Worm (Caenorhabditis elegans): ENCODE results near the gene C27D6.3.
A peak's percentile ranks its signal among the peaks of the same experiment; 100 is the strongest.

C27D6.3 gene

ce11 chrII:5187934-5188333 lies 13.7 kb upstream of the C27D6.3 start:
- TF ChIP-seq tra-1 (GFP tag; IDR thresholded peaks at IDR 0.05) (no peak), nhr-41 (GFP tag; IDR thresholded peaks at IDR 0.05) (no peak), lin-38 (GFP tag; IDR thresholded peaks at IDR 0.05) (peak; percentile 81), snpc-4 (tag; optimal IDR thresholded peaks at IDR 0.05) (no peak), aha-1 (tag) (peak; percentile 37)

- no peak for TF ChIP-seq nhr-28 (tag; optimal IDR thresholded peaks at IDR 0.05)
- no peak for TF ChIP-seq nhr-237 (tag; optimal IDR thresholded peaks at IDR 0.05)
- no peak for TF ChIP-seq lsy-2 (tag; optimal IDR thresholded peaks at IDR 0.05)
- TF ChIP-seq egl-43 (GFP tag; IDR thresholded peaks at IDR 0.05), result no peak
- no peak for TF ChIP-seq ceh-82 (tag; optimal IDR thresholded peaks at IDR 0.05)
- TF ChIP-seq mes-2 (tag; optimal IDR thresholded peaks at IDR 0.05; ENCODE audit: poor library complexity, severe bottlenecking), result no peak
- TF ChIP-seq nhr-10 (tag; optimal IDR thresholded peaks at IDR 0.05), result no peak
- TF ChIP-seq rbr-2 (tag; optimal IDR thresholded peaks at IDR 0.05), result no peak
- no peak for TF ChIP-seq ceh-62 (tag; optimal IDR thresholded peaks at IDR 0.05)
Observed at ce11 chrII:5187469-5187868, 13.2 kb upstream of the C27D6.3 start, which contains the start of gene crh-2. TSS of gene crh-2 (minus strand) at chrII:5187569.

ce11 chrII:5186870-5187269 lies 12.6 kb upstream of the C27D6.3 start:
- TF ChIP-seq R02D3.7 (tag; optimal IDR thresholded peaks at IDR 0.05) (no peak), tag-97 (GFP tag; IDR thresholded peaks at IDR 0.05) (no peak), nhr-28 (tag; optimal IDR thresholded peaks at IDR 0.05) (no peak), gei-8 (GFP tag; optimal IDR thresholded peaks at IDR 0.05) (no peak), attf-4 (tag; optimal IDR thresholded peaks at IDR 0.05) (no peak), ceh-82 (tag; optimal IDR thresholded peaks at IDR 0.05) (no peak), unc-130 (GFP tag; optimal IDR thresholded peaks at IDR 0.05) (no peak), lsy-2 (tag; optimal IDR thresholded peaks at IDR 0.05) (no peak), daf-8 (GFP tag; IDR thresholded peaks at IDR 0.05) (no peak), set-16 (GFP tag; IDR thresholded peaks at IDR 0.05) (no peak), nhr-102 (tag; optimal IDR thresholded peaks at IDR 0.05) (no peak), aha-1 (tag) (peak; percentile 70), ceh-28 (tag; optimal IDR thresholded peaks at IDR 0.05) (no peak), php-3 (GFP tag; IDR thresholded peaks at IDR 0.05) (peak; percentile 73), lin-39 (tag; optimal IDR thresholded peaks at IDR 0.05) (no peak), sdz-12 (GFP tag; optimal IDR thresholded peaks at IDR 0.05) (no peak), Y5F2A.4 (GFP tag; optimal IDR thresholded peaks at IDR 0.05) (no peak), ctbp-1 (GFP tag; IDR thresholded peaks at IDR 0.05) (no peak), F49E8.2 (tag; optimal IDR thresholded peaks at IDR 0.05; ENCODE audit: borderline replicate concordance) (no peak), egl-27 (tag; optimal IDR thresholded peaks at IDR 0.05) (no peak), lin-13 (GFP tag; optimal IDR thresholded peaks at IDR 0.05) (no peak), jun-1 (tag; optimal IDR thresholded peaks at IDR 0.05) (no peak), nhr-237 (tag; optimal IDR thresholded peaks at IDR 0.05) (no peak), nhr-6 (tag; optimal IDR thresholded peaks at IDR 0.05) (no peak), nhr-41 (GFP tag; IDR thresholded peaks at IDR 0.05) (no peak), lin-15B (tag; optimal IDR thresholded peaks at IDR 0.05) (no peak), nhr-10 (tag; optimal IDR thresholded peaks at IDR 0.05) (no peak), ZK337.2 (GFP tag; IDR thresholded peaks at IDR 0.05) (no peak), ceh-62 (tag; optimal IDR thresholded peaks at IDR 0.05) (no peak), arid-1 (GFP tag; conservative IDR thresholded peaks at IDR 0.05) (no peak), hlh-11 (tag; optimal IDR thresholded peaks at IDR 0.05) (peak; percentile 62), daf-12 (tag; optimal IDR thresholded peaks at IDR 0.05) (no peak), spr-1 (tag; optimal IDR thresholded peaks at IDR 0.05) (no peak), hif-1 (tag; optimal IDR thresholded peaks at IDR 0.05) (no peak), nhr-11 (tag; optimal IDR thresholded peaks at IDR 0.05) (no peak), nhr-48 (tag; optimal IDR thresholded peaks at IDR 0.05) (peak; percentile 2), lin-29 (GFP tag; IDR thresholded peaks at IDR 0.05) (no peak), snpc-1.2 (GFP tag; IDR thresholded peaks at IDR 0.05) (no peak), madf-5 (GFP tag; IDR thresholded peaks at IDR 0.05) (no peak), zfp-2 (tag; optimal IDR thresholded peaks at IDR 0.05) (no peak), dve-1 (tag; optimal IDR thresholded peaks at IDR 0.05; ENCODE audit: insufficient read depth) (peak; percentile 42), ztf-7 (tag; optimal IDR thresholded peaks at IDR 0.05) (no peak)

Measured in whole organism, L4 larva.